Fruit fly (Drosophila melanogaster) S2 (cell line): ENCODE data around the gene CG5116.

Experiments
- CG8478 ChIP-seq: fragments of >200 bp; optimal IDR thresholded peaks from 2 replicates; lab custom pipeline; 2018
- CTCF ChIP-seq, 2 experiments: fragments of >200 bp; optimal IDR thresholded peaks; 2 replicates each; lab custom pipeline; 2018

dm6 chr3R:25529289-25529688 lies 46.4 kb downstream of the CG5116 start:
- TF ChIP-seq CTCF (optimal IDR thresholded peaks at IDR 0.05; lab: Kevin White, UChicago) (no peak), CG8478 (lab: Kevin White, UChicago) (no peak)
